Worm (Caenorhabditis elegans): ENCODE measurements around the gene nhx-3.

The nhx-3 gene

ce11 chrV:7545187-7545586, at the start of gene nhx-3, which contains the start of gene C54F6.19:
Gene nhx-3 (minus strand): TSS chrV:7545523.
Gene C54F6.19 (plus strand): TSS chrV:7545487.
- TF ChIP-seq lsy-2 (tag; optimal IDR thresholded peaks at IDR 0.05) = no peak
- TF ChIP-seq mxl-2 (GFP tag; conservative IDR thresholded peaks at IDR 0.05) = no peak
- no peak for TF ChIP-seq Y105C5A.15 (GFP tag; IDR thresholded peaks at IDR 0.05)

- TF ChIP-seq fkh-10 (GFP tag; optimal IDR thresholded peaks at IDR 0.05) (peak; percentile 15), duxl-1 (tag; optimal IDR thresholded peaks at IDR 0.05; ENCODE audit: poor library complexity) (no peak), madf-9 (GFP tag; conservative IDR thresholded peaks at IDR 0.05) (no peak)
Observed at ce11 chrV:7590454-7590853, 45.1 kb upstream of the nhx-3 start, which contains the start of gene C50E3.6. Gene C50E3.6 (minus strand): TSS chrV:7590554.

ce11 chrV:7587637-7588036, 42.3 kb upstream of the nhx-3 start, which contains the start of the genes F19F10.11 and C50E3.5:
Gene F19F10.11 (minus strand): TSS chrV:7587704.
Gene C50E3.5 (plus strand): TSS chrV:7587996.
- TF ChIP-seq attf-4 (tag; optimal IDR thresholded peaks at IDR 0.05) = no peak
- TF ChIP-seq dpl-1 (GFP tag; optimal IDR thresholded peaks at IDR 0.05) = peak; percentile 43
- peak in 1 of 2 experiments; percentile 71 for TF ChIP-seq lsy-2 (tag; optimal IDR thresholded peaks at IDR 0.05)
- TF ChIP-seq dmd-9 (GFP tag; IDR thresholded peaks at IDR 0.05) = no peak
- TF ChIP-seq tra-1 (GFP tag; IDR thresholded peaks at IDR 0.05) = no peak
- TF ChIP-seq F10B5.3 (tag; optimal IDR thresholded peaks at IDR 0.05) = no peak
- no peak for TF ChIP-seq lin-39 (tag; optimal IDR thresholded peaks at IDR 0.05)
- TF ChIP-seq jun-1 (tag; optimal IDR thresholded peaks at IDR 0.05) = no peak
- peak; percentile 73 for TF ChIP-seq mes-2 (tag; optimal IDR thresholded peaks at IDR 0.05; ENCODE audit: poor library complexity, severe bottlenecking)
- TF ChIP-seq nhr-6 (tag; optimal IDR thresholded peaks at IDR 0.05) = no peak
- TF ChIP-seq zfp-2 (tag; optimal IDR thresholded peaks at IDR 0.05) = no peak
- peak; percentile 24 for TF ChIP-seq mep-1 (tag; optimal IDR thresholded peaks at IDR 0.05)
- no peak for TF ChIP-seq fos-1 (tag; optimal IDR thresholded peaks at IDR 0.05)
- no peak for TF ChIP-seq arid-1 (GFP tag; conservative IDR thresholded peaks at IDR 0.05)
- no peak for TF ChIP-seq nhr-76 (tag; optimal IDR thresholded peaks at IDR 0.05)
- peak; percentile 30 for TF ChIP-seq rbr-2 (tag; optimal IDR thresholded peaks at IDR 0.05)
- no peak for TF ChIP-seq mxl-3 (GFP tag; optimal IDR thresholded peaks at IDR 0.05)
- no peak for TF ChIP-seq lin-13 (GFP tag; optimal IDR thresholded peaks at IDR 0.05)
- TF ChIP-seq nhr-28 (tag; optimal IDR thresholded peaks at IDR 0.05) = peak; percentile 37
- no peak for TF ChIP-seq lin-29 (GFP tag; IDR thresholded peaks at IDR 0.05)
- no peak for TF ChIP-seq vab-7 (GFP tag; IDR thresholded peaks at IDR 0.05)
- TF ChIP-seq lin-38 (GFP tag; IDR thresholded peaks at IDR 0.05) = peak; percentile 97
- no peak for TF ChIP-seq daf-19 (GFP tag; conservative IDR thresholded peaks at IDR 0.05)
- TF ChIP-seq unc-130 (GFP tag; optimal IDR thresholded peaks at IDR 0.05) = no peak

ce11 chrV:7580378-7580777, 35.1 kb upstream of the nhx-3 start, which contains the start of gene ets-6:
Gene ets-6 (minus strand): TSS chrV:7580546.
- TF ChIP-seq aha-1 (tag) (peak; percentile 2), lin-13 (GFP tag; optimal IDR thresholded peaks at IDR 0.05) (no peak), mep-1 (tag; optimal IDR thresholded peaks at IDR 0.05) (peak; percentile 52), lsy-2 (tag; optimal IDR thresholded peaks at IDR 0.05) (peak in 1 of 2 experiments; percentile 77), nhr-48 (tag; optimal IDR thresholded peaks at IDR 0.05) (no peak), spr-1 (tag; optimal IDR thresholded peaks at IDR 0.05) (no peak), jun-1 (tag; optimal IDR thresholded peaks at IDR 0.05) (no peak), madf-5 (GFP tag; IDR thresholded peaks at IDR 0.05) (no peak), dpl-1 (GFP tag; optimal IDR thresholded peaks at IDR 0.05) (peak; percentile 36), Y75B8A.6 (GFP tag; IDR thresholded peaks at IDR 0.05) (no peak), zag-1 (tag; optimal IDR thresholded peaks at IDR 0.05) (no peak), dve-1 (tag; optimal IDR thresholded peaks at IDR 0.05; ENCODE audit: insufficient read depth) (peak; percentile 20), mes-2 (tag; optimal IDR thresholded peaks at IDR 0.05; ENCODE audit: poor library complexity, severe bottlenecking) (peak; percentile 67), ceh-28 (tag; optimal IDR thresholded peaks at IDR 0.05) (peak; percentile 45), lin-38 (GFP tag; IDR thresholded peaks at IDR 0.05) (peak; percentile 96), rbr-2 (tag; optimal IDR thresholded peaks at IDR 0.05) (peak; percentile 41), ceh-44 (GFP tag; IDR thresholded peaks at IDR 0.05) (peak; percentile 38; the same call in 1 of the 2 replicates), dmd-6 (GFP tag; IDR thresholded peaks at IDR 0.05) (no peak), unc-62 (GFP tag; optimal IDR thresholded peaks at IDR 0.05 in 1 of 2) (peak in 1 of 2 experiments; percentile 65), unc-62 (tag; optimal IDR thresholded peaks at IDR 0.05) (no peak), attf-4 (tag; optimal IDR thresholded peaks at IDR 0.05) (no peak)
